Fruit fly (Drosophila melanogaster) whole organism, pupa: ENCODE results near the gene Fur1.

Source experiments
- CG10348 ChIP-seq: fragments of 200-800 bp; sonication (Bioruptor generic); IDR thresholded peaks from 2 replicates; pipeline ENCODE4 v1.3.6; 2022; ENCODE audit warnings: missing biosample characterization, missing genetic modification characterization
- CG12605 ChIP-seq: fragments of 200-800 bp; sonication (Bioruptor generic); IDR thresholded peaks from 2 replicates; pipeline ENCODE4 v1.3.6; 2022; ENCODE audit warnings: missing biosample characterization, missing genetic modification characterization
- CG13204 ChIP-seq: fragments of 200-800 bp; sonication (Bioruptor generic); optimal IDR thresholded peaks from 2 replicates; lab custom pipeline; 2018; ENCODE audit warnings: missing biosample characterization, mild to moderate bottlenecking, missing genetic modification characterization, moderate library complexity
- CG14655 ChIP-seq: fragments of 200-800 bp; sonication (Bioruptor generic); optimal IDR thresholded peaks from 3 replicates; lab custom pipeline; 2017; ENCODE audit warnings: mild to moderate bottlenecking, missing biosample characterization, missing genetic modification reagents, missing genetic modification characterization
- CG15710 ChIP-seq: fragments of 200-800 bp; sonication (Bioruptor generic); optimal IDR thresholded peaks from 2 replicates; lab custom pipeline; 2018; ENCODE audit warnings: missing biosample characterization, mild to moderate bottlenecking, missing genetic modification characterization, moderate library complexity
- CG17806 ChIP-seq: fragments of 200-800 bp; sonication (Bioruptor generic); optimal IDR thresholded peaks from 2 replicates; lab custom pipeline; 2018; ENCODE audit warnings: missing biosample characterization, mild to moderate bottlenecking, missing genetic modification characterization, moderate library complexity
- CG34367 ChIP-seq: fragments of 200-800 bp; sonication (Bioruptor generic); optimal IDR thresholded peaks from 2 replicates; lab custom pipeline; 2018; ENCODE audit warnings: missing biosample characterization, mild to moderate bottlenecking, missing genetic modification characterization
- CG8301 ChIP-seq: fragments of 200-800 bp; sonication (Bioruptor generic); optimal IDR thresholded peaks from 2 replicates; lab custom pipeline; 2018; ENCODE audit warnings: missing biosample characterization, mild to moderate bottlenecking, missing genetic modification characterization
- D1 ChIP-seq: fragments of 200-800 bp; sonication (Bioruptor generic); optimal IDR thresholded peaks from 2 replicates; lab custom pipeline; 2018; ENCODE audit warnings: missing biosample characterization, mild to moderate bottlenecking, missing genetic modification characterization, moderate library complexity
- Ets98B ChIP-seq: fragments of 200-800 bp; sonication (Bioruptor generic); IDR thresholded peaks from 2 replicates; pipeline ENCODE4 v1.3.6; 2022; ENCODE audit warnings: missing biosample characterization, missing genetic modification characterization
- fd96Ca ChIP-seq: fragments of 200-800 bp; sonication (Bioruptor generic); IDR thresholded peaks from 3 replicates; pipeline ENCODE4 v1.3.6; 2022; ENCODE audit warnings: missing biosample characterization, missing genetic modification characterization
- gl ChIP-seq: fragments of 200-800 bp; sonication (Bioruptor generic); optimal IDR thresholded peaks from 2 replicates; lab custom pipeline; 2018; ENCODE audit warnings: missing biosample characterization, mild to moderate bottlenecking, missing genetic modification characterization
- rn ChIP-seq: fragments of 200-800 bp; sonication (Bioruptor generic); IDR thresholded peaks from 2 replicates; pipeline ENCODE4 v1.3.6; 2022; ENCODE audit warnings: missing biosample characterization, missing genetic modification characterization

- TF ChIP-seq CG34367 (tag; lab: Kevin White, UChicago) (no peak), CG12605 (GFP tag; lab: Robert Waterston, UW) (no peak), CG17806 (peak; percentile 17), CG14655 (GFP tag; lab: Kevin White, UChicago) (peak; percentile 36), fd96Ca (GFP tag; lab: Robert Waterston, UW) (no peak), CG8301 (tag; lab: Kevin White, UChicago) (peak; percentile 3), gl (tag; lab: Kevin White, UChicago) (no peak), CG10348 (no peak), CG15710 (peak; percentile 10), Ets98B (GFP tag; lab: Robert Waterston, UW) (no peak), CG13204 (peak; percentile 9), rn (GFP tag; lab: Robert Waterston, UW) (no peak), D1 (tag; lab: Kevin White, UChicago) (no peak)
These were observed 46.7 kb upstream of the Fur1 start for dm6 chr3R:25519465-25520071.
